Worm (Caenorhabditis elegans): ENCODE results near the gene F08H9.2.

Gene F08H9.2

DNA sequence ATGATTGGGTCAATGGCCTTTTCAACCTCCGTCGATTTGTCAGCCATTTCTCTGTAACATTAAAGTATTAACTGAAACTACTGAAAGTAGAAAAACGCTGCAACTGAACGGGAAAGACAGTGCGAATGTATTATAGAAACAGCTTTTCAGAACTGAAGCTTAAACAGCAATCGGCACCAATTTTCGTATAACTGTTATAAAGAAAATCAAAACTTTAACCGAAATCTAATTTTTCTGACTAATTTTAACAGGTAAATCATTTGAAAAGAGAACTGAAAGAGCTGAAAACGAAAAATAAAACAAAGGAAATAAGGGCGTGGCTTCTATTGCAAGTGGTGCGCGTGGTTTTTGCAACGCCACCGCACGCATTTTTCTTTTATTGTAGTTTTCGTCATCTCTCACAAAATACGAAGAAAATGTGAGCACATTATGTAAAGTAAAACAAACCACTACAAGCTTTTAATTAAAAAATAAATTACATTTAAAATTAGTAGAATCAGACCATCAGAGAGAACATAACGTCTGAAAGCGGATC is 35.4 kb upstream of the F08H9.2 start, which contains the start of gene rrsr-1:
Gene rrsr-1, minus strand, starts transcription at position 51 of the 535 bp plus-strand sequence.
- TF ChIP-seq unc-130 (GFP tag; optimal IDR thresholded peaks at IDR 0.05), result peak; percentile 36
- TF ChIP-seq mes-2 (tag; optimal IDR thresholded peaks at IDR 0.05; ENCODE audit: poor library complexity, severe bottlenecking), result peak; percentile 88
- no peak for TF ChIP-seq mep-1 (tag; optimal IDR thresholded peaks at IDR 0.05)
- TF ChIP-seq nhr-6 (tag; optimal IDR thresholded peaks at IDR 0.05), result peak; percentile 86
- peak; percentile 29 for TF ChIP-seq dpl-1 (GFP tag; optimal IDR thresholded peaks at IDR 0.05)
- TF ChIP-seq lin-13 (GFP tag; optimal IDR thresholded peaks at IDR 0.05), result peak; percentile 18
- peak; percentile 40; the same call in 1 of the 2 replicates for TF ChIP-seq hmg-1.1 (GFP tag; IDR thresholded peaks at IDR 0.05)
- TF ChIP-seq cey-2 (tag; optimal IDR thresholded peaks at IDR 0.05; ENCODE audit: borderline replicate concordance, insufficient read depth), result no peak

ce11 chrV:14426013-14426412 is 34.5 kb upstream of the F08H9.2 start:
- TF ChIP-seq unc-62 (GFP tag; optimal IDR thresholded peaks at IDR 0.05 in 1 of 2), result peak in 1 of 2 experiments; percentile 63
- no peak for TF ChIP-seq unc-62 (tag; optimal IDR thresholded peaks at IDR 0.05)
- TF ChIP-seq Y48G9A.11 (GFP tag; IDR thresholded peaks at IDR 0.05), result no peak
- TF ChIP-seq nhr-42 (GFP tag; IDR thresholded peaks at IDR 0.05), result no peak

- TF ChIP-seq aha-1 (tag), result peak; percentile 30
- no peak for TF ChIP-seq attf-4 (tag; optimal IDR thresholded peaks at IDR 0.05)
- peak in 1 of 2 experiments; percentile 99 for TF ChIP-seq unc-62 (GFP tag; optimal IDR thresholded peaks at IDR 0.05 in 1 of 2)
- TF ChIP-seq unc-62 (tag; optimal IDR thresholded peaks at IDR 0.05), result no peak
Measured at ce11 chrV:14427069-14427825, 33.2 kb upstream of the F08H9.2 start.

ce11 chrV:14428865-14429264 is 31.6 kb upstream of the F08H9.2 start, which contains the start of gene F23B12.1:
Gene F23B12.1, plus strand, starts transcription at chrV:14429165.
- TF ChIP-seq unc-62 (GFP tag; optimal IDR thresholded peaks at IDR 0.05 in 1 of 2) (peak in 1 of 2 experiments; percentile 29), unc-62 (tag; optimal IDR thresholded peaks at IDR 0.05) (no peak), ztf-7 (tag; optimal IDR thresholded peaks at IDR 0.05) (no peak), dve-1 (tag; optimal IDR thresholded peaks at IDR 0.05; ENCODE audit: insufficient read depth) (no peak), lin-1 (GFP tag; IDR thresholded peaks at IDR 0.05) (no peak), Y5F2A.4 (GFP tag; optimal IDR thresholded peaks at IDR 0.05) (no peak)

- TF ChIP-seq T26A8.4 (GFP tag; IDR thresholded peaks at IDR 0.05) (no peak), egl-43 (GFP tag; IDR thresholded peaks at IDR 0.05) (no peak), nhr-76 (tag; optimal IDR thresholded peaks at IDR 0.05) (no peak), mes-2 (tag; optimal IDR thresholded peaks at IDR 0.05; ENCODE audit: poor library complexity, severe bottlenecking) (no peak), ctbp-1 (GFP tag; IDR thresholded peaks at IDR 0.05) (no peak), ZK546.5 (tag; optimal IDR thresholded peaks at IDR 0.05) (no peak), nhr-42 (GFP tag; IDR thresholded peaks at IDR 0.05) (no peak), ceh-62 (tag; optimal IDR thresholded peaks at IDR 0.05) (no peak), egl-27 (tag; optimal IDR thresholded peaks at IDR 0.05) (no peak), nhr-41 (GFP tag; IDR thresholded peaks at IDR 0.05) (no peak), Y105C5A.15 (GFP tag; IDR thresholded peaks at IDR 0.05) (no peak), cey-2 (tag; optimal IDR thresholded peaks at IDR 0.05; ENCODE audit: borderline replicate concordance, insufficient read depth) (no peak), lsy-2 (tag; optimal IDR thresholded peaks at IDR 0.05) (no peak), ceh-28 (tag; optimal IDR thresholded peaks at IDR 0.05) (no peak), daf-8 (GFP tag; IDR thresholded peaks at IDR 0.05) (no peak), dmd-8 (GFP tag; IDR thresholded peaks at IDR 0.05) (no peak), nhr-25 (tag; optimal IDR thresholded peaks at IDR 0.05; ENCODE audit: borderline replicate concordance, insufficient read depth) (no peak), pha-4 (GFP tag; IDR thresholded peaks at IDR 0.05) (no peak), pha-4 (tag; optimal IDR thresholded peaks at IDR 0.05) (no peak), Y75B8A.6 (GFP tag; IDR thresholded peaks at IDR 0.05) (no peak)
Measured at ce11 chrV:14432259-14432658, 28.2 kb upstream of the F08H9.2 start, which contains the start of gene egl-1. Gene egl-1, minus strand, starts transcription at chrV:14432359.
